Worm (Caenorhabditis elegans): ENCODE results near the gene spat-2.

spat-2 gene

ce11 chrIII:11008869-11009268, 27.9 kb upstream of the spat-2 start, which contains the start of gene exos-1 (continued):
- TF ChIP-seq chd-7 (tag; optimal IDR thresholded peaks at IDR 0.05) (no peak), F23B12.7 (tag; optimal IDR thresholded peaks at IDR 0.05; ENCODE audit: insufficient read depth) (no peak), lin-40 (tag; optimal IDR thresholded peaks at IDR 0.05) (no peak), egl-44 (GFP tag; IDR thresholded peaks at IDR 0.05) (no peak), zfh-2 (GFP tag; conservative IDR thresholded peaks at IDR 0.05) (no peak), mcd-1 (GFP tag; IDR thresholded peaks at IDR 0.05) (peak; percentile 50), ztf-26 (tag; optimal IDR thresholded peaks at IDR 0.05) (no peak), D2030.7 (GFP tag; IDR thresholded peaks at IDR 0.05) (no peak), sptf-2 (GFP tag; optimal IDR thresholded peaks at IDR 0.05) (no peak), hlh-12 (tag; optimal IDR thresholded peaks at IDR 0.05) (no peak), nhr-120 (GFP tag; IDR thresholded peaks at IDR 0.05) (no peak), F39B2.1 (GFP tag; IDR thresholded peaks at IDR 0.05) (no peak), lag-1 (GFP tag; IDR thresholded peaks at IDR 0.05) (no peak), rpc-1 (optimal IDR thresholded peaks at IDR 0.05) (no peak), rpc-1 (tag; optimal IDR thresholded peaks at IDR 0.05) (no peak), ceh-40 (GFP tag; IDR thresholded peaks at IDR 0.05) (no peak), bed-1 (GFP tag; IDR thresholded peaks at IDR 0.05) (no peak), attf-3 (GFP tag; conservative IDR thresholded peaks at IDR 0.05) (peak; percentile 33; the same call in 1 of the 2 replicates), ceh-27 (GFP tag; optimal IDR thresholded peaks at IDR 0.05) (no peak), him-1 (tag; optimal IDR thresholded peaks at IDR 0.05) (no peak), hsf-1 (GFP tag; IDR thresholded peaks at IDR 0.05) (no peak), madf-3 (GFP tag; IDR thresholded peaks at IDR 0.05) (no peak), nfya-2 (GFP tag; IDR thresholded peaks at IDR 0.05) (no peak), sea-2 (GFP tag; IDR thresholded peaks at IDR 0.05) (no peak), akir-1 (GFP tag; optimal IDR thresholded peaks at IDR 0.05) (no peak), ccch-3 (GFP tag; optimal IDR thresholded peaks at IDR 0.05) (no peak), mxl-1 (tag; optimal IDR thresholded peaks at IDR 0.05) (no peak), ets-4 (GFP tag; optimal IDR thresholded peaks at IDR 0.05) (no peak), nhr-179 (tag; optimal IDR thresholded peaks at IDR 0.05) (no peak), ekl-4 (GFP tag; IDR thresholded peaks at IDR 0.05) (peak; percentile 75), nfya-1 (tag; optimal IDR thresholded peaks at IDR 0.05; ENCODE audit: borderline replicate concordance, insufficient read depth) (no peak), rcor-1 (GFP tag; IDR thresholded peaks at IDR 0.05) (no peak), attf-5 (GFP tag; optimal IDR thresholded peaks at IDR 0.05) (no peak), repo-1 (tag; optimal IDR thresholded peaks at IDR 0.05) (no peak), unc-62 (GFP tag; optimal IDR thresholded peaks at IDR 0.05) (no peak), aptf-2 (GFP tag; conservative IDR thresholded peaks at IDR 0.05) (no peak), Y53G8AR.9 (GFP tag; conservative IDR thresholded peaks at IDR 0.05) (peak; percentile 71; the same call in 1 of the 2 replicates), lir-1 (GFP tag; conservative IDR thresholded peaks at IDR 0.05) (no peak), B0035.1 (tag; optimal IDR thresholded peaks at IDR 0.05) (no peak), lin-35 (GFP tag; optimal IDR thresholded peaks at IDR 0.05) (no peak), pha-4 (tag; optimal IDR thresholded peaks at IDR 0.05) (no peak), F57C9.4 (tag; optimal IDR thresholded peaks at IDR 0.05) (no peak), lsl-1 (GFP tag; optimal IDR thresholded peaks at IDR 0.05) (no peak), gei-17 (GFP tag; optimal IDR thresholded peaks at IDR 0.05) (no peak), ceh-79 (tag; optimal IDR thresholded peaks at IDR 0.05) (no peak), bed-2 (GFP tag; IDR thresholded peaks at IDR 0.05) (no peak), dpl-1 (GFP tag; optimal IDR thresholded peaks at IDR 0.05) (no peak), snpc-4 (GFP tag; optimal IDR thresholded peaks at IDR 0.05) (no peak), snpc-4 (tag; optimal IDR thresholded peaks at IDR 0.05) (no peak), atf-7 (tag; optimal IDR thresholded peaks at IDR 0.05) (no peak), F33H1.4 (GFP tag; IDR thresholded peaks at IDR 0.05) (no peak)
